Fruit fly (Drosophila melanogaster) whole organism, embryonic: Measurements from ENCODE around the gene Aasdh.
A peak's percentile ranks its signal among the peaks of the same experiment; 100 is the strongest.

Source experiments
- CG10321 ChIP-seq: fragments of 200-800 bp; sonication (Bioruptor generic); IDR thresholded peaks from 2 replicates; pipeline ENCODE4 v1.3.6; 2022; ENCODE audit warnings: missing biosample characterization, missing genetic modification characterization
- CG12104 ChIP-seq: fragments of 200-800 bp; sonication (Bioruptor generic); optimal IDR thresholded peaks from 3 replicates; lab custom pipeline; 2016; ENCODE audit warnings: missing biosample characterization, missing genetic modification characterization
- CG12155 ChIP-seq: fragments of 200-800 bp; sonication (Bioruptor generic); optimal IDR thresholded peaks from 3 replicates; lab custom pipeline; 2016; ENCODE audit warnings: missing biosample characterization, missing genetic modification characterization
- CG1233 ChIP-seq: fragments of 200-800 bp; sonication (Bioruptor generic); optimal IDR thresholded peaks from 4 replicates; lab custom pipeline; 2018; ENCODE audit warnings: missing biosample characterization, mild to moderate bottlenecking, missing genetic modification characterization
- CG15601 ChIP-seq: fragments of 200-800 bp; sonication (Bioruptor generic); optimal IDR thresholded peaks from 3 replicates; lab custom pipeline; 2019; ENCODE audit warnings: missing biosample characterization, mild to moderate bottlenecking, missing genetic modification characterization, moderate library complexity
- CG1647 ChIP-seq: fragments of 200-800 bp; sonication (Bioruptor generic); optimal IDR thresholded peaks from 3 replicates; lab custom pipeline; 2016; ENCODE audit warnings: missing biosample characterization, missing genetic modification characterization
- CG16813 ChIP-seq: fragments of 200-800 bp; sonication (Bioruptor generic); IDR thresholded peaks from 3 replicates; pipeline ENCODE4 v1.3.6; 2022; ENCODE audit warnings: missing biosample characterization, missing genetic modification characterization; ENCODE audit not compliant: partially characterized antibody
- CG17912 ChIP-seq: fragments of 200-800 bp; sonication (Bioruptor generic); optimal IDR thresholded peaks from 2 replicates; lab custom pipeline; 2018; ENCODE audit warnings: missing biosample characterization, mild to moderate bottlenecking, missing genetic modification characterization
- CG2875 ChIP-seq: fragments of 200-800 bp; sonication (Bioruptor generic); optimal IDR thresholded peaks from 2 replicates; lab custom pipeline; 2017; ENCODE audit warnings: missing biosample characterization, mild to moderate bottlenecking, missing genetic modification characterization, missing genetic modification reagents
- CG3726 ChIP-seq: fragments of 200-800 bp; sonication (Bioruptor generic); IDR thresholded peaks from 3 replicates; pipeline ENCODE4, ENCODE4 v1.3.6; 2022; ENCODE audit warnings: missing biosample characterization, missing genetic modification characterization
- CG4360 ChIP-seq: fragments of 200-800 bp; sonication (Bioruptor generic); IDR thresholded peaks from 2 replicates; pipeline ENCODE4 v1.3.6; 2022; ENCODE audit warnings: missing biosample characterization, missing genetic modification characterization
- CG4617 ChIP-seq: fragments of 200-800 bp; sonication (Bioruptor generic); optimal IDR thresholded peaks from 3 replicates; lab custom pipeline; 2016; ENCODE audit warnings: missing biosample characterization, missing genetic modification characterization, borderline replicate concordance
- CG4854 ChIP-seq: fragments of 200-800 bp; sonication (Bioruptor generic); optimal IDR thresholded peaks from 2 replicates; lab custom pipeline; 2016; ENCODE audit warnings: missing biosample characterization, missing genetic modification characterization, inconsistent platforms
- CG5180 ChIP-seq: fragments of 200-800 bp; sonication (Bioruptor generic); optimal IDR thresholded peaks from 3 replicates; lab custom pipeline; 2017; ENCODE audit warnings: missing biosample characterization, missing genetic modification characterization, mild to moderate bottlenecking, moderate library complexity, missing genetic modification reagents
- CG6791 ChIP-seq: fragments of 200-800 bp; sonication (Bioruptor generic); IDR thresholded peaks from 3 replicates; pipeline ENCODE4 v1.3.6; 2022; ENCODE audit warnings: missing biosample characterization, missing genetic modification characterization; ENCODE audit not compliant: partially characterized antibody
- CG8089 ChIP-seq: fragments of 200-800 bp; sonication (Bioruptor generic); optimal IDR thresholded peaks from 3 replicates; lab custom pipeline; 2016; ENCODE audit warnings: missing biosample characterization, missing genetic modification characterization
- CG8765 ChIP-seq: fragments of 200-800 bp; sonication (Bioruptor generic); IDR thresholded peaks from 2 replicates; pipeline ENCODE4 v1.3.6; 2022; ENCODE audit warnings: missing biosample characterization, missing genetic modification characterization
- CG9876 ChIP-seq: fragments of 200-800 bp; sonication (Bioruptor generic); optimal IDR thresholded peaks from 2 replicates; lab custom pipeline; 2016; ENCODE audit warnings: missing biosample characterization, missing genetic modification characterization
- Deaf1 ChIP-seq: fragments of 200-800 bp; optimal IDR thresholded peaks from 3 replicates; lab custom pipeline; 2019; ENCODE audit warnings: missing biosample characterization, mild to moderate bottlenecking, missing genetic modification characterization, moderate library complexity
- Dek ChIP-seq: fragments of 200-800 bp; sonication (Bioruptor generic); optimal IDR thresholded peaks from 3 replicates; lab custom pipeline; 2019; ENCODE audit warnings: missing biosample characterization, mild to moderate bottlenecking, missing genetic modification characterization, moderate library complexity
- Dp ChIP-seq: fragments of 200-800 bp; sonication (Bioruptor generic); optimal IDR thresholded peaks from 2 replicates; lab custom pipeline; 2018; ENCODE audit warnings: missing biosample characterization, mild to moderate bottlenecking, missing genetic modification characterization, moderate library complexity
- Fer3 ChIP-seq: fragments of 200-800 bp; sonication (Bioruptor generic); optimal IDR thresholded peaks from 2 replicates; lab custom pipeline; 2018; ENCODE audit warnings: missing biosample characterization, mild to moderate bottlenecking, missing genetic modification characterization, moderate library complexity
- Lpt ChIP-seq: fragments of >200 bp; optimal IDR thresholded peaks from 2 replicates; lab custom pipeline; 2018; ENCODE audit warnings: missing biosample characterization, missing genetic modification characterization
- NC2α ChIP-seq: fragments of 200-800 bp; sonication (Bioruptor generic); optimal IDR thresholded peaks from 2 replicates; lab custom pipeline; 2016; ENCODE audit warnings: missing biosample characterization, missing genetic modification characterization
- Nf-YB ChIP-seq: fragments of 200-800 bp; sonication (Bioruptor generic); optimal IDR thresholded peaks from 3 replicates; lab custom pipeline; 2019; ENCODE audit warnings: missing biosample characterization, mild to moderate bottlenecking, missing genetic modification characterization, moderate library complexity
- Nf-YC ChIP-seq: fragments of 200-800 bp; optimal IDR thresholded peaks from 3 replicates; lab custom pipeline; 2019; ENCODE audit warnings: missing biosample characterization, mild to moderate bottlenecking, missing genetic modification characterization, moderate library complexity
- Oli ChIP-seq: fragments of 200-800 bp; sonication (Bioruptor generic); optimal IDR thresholded peaks from 2 replicates; lab custom pipeline; 2018; ENCODE audit warnings: missing biosample characterization, mild to moderate bottlenecking, missing genetic modification characterization, moderate library complexity
- Opbp ChIP-seq: fragments of 200-800 bp; sonication (Bioruptor generic); IDR thresholded peaks from 3 replicates; pipeline ENCODE4 v1.3.6; 2022; ENCODE audit warnings: missing biosample characterization, missing genetic modification characterization; ENCODE audit not compliant: partially characterized antibody
- Ptx1 ChIP-seq: fragments of 200-800 bp; sonication (Bioruptor generic); IDR thresholded peaks from 2 replicates; pipeline ENCODE4 v1.3.6; 2022; ENCODE audit warnings: missing biosample characterization, missing genetic modification characterization
- Tbp ChIP-seq: fragments of >200 bp; optimal IDR thresholded peaks from 2 replicates; lab custom pipeline; 2018; ENCODE audit warnings: missing biosample characterization, missing genetic modification characterization
- Usf ChIP-seq: fragments of 200-800 bp; sonication (Bioruptor generic); optimal IDR thresholded peaks from 2 replicates; lab custom pipeline; 2017; ENCODE audit warnings: missing genotype, missing biosample characterization, missing genetic modification characterization
- amos ChIP-seq: fragments of 200-800 bp; sonication (Bioruptor generic); IDR thresholded peaks from 2 replicates; pipeline ENCODE4 v1.3.6; 2022; ENCODE audit warnings: missing biosample characterization, missing genetic modification characterization; ENCODE audit not compliant: partially characterized antibody
- br ChIP-seq: fragments of >200 bp; optimal IDR thresholded peaks from 2 replicates; lab custom pipeline; 2017
- dan ChIP-seq: fragments of 200-800 bp; sonication (Bioruptor generic); IDR thresholded peaks from 2 replicates; pipeline ENCODE4 v1.3.6; 2022; ENCODE audit warnings: missing biosample characterization, missing genetic modification characterization
- en ChIP-seq: fragments of 200-800 bp; sonication (Bioruptor generic); optimal IDR thresholded peaks from 2 replicates; lab custom pipeline; 2016; ENCODE audit warnings: missing biosample characterization, missing genetic modification characterization
- kay ChIP-seq: fragments of 200-800 bp; sonication (Bioruptor generic); optimal IDR thresholded peaks from 2 replicates; lab custom pipeline; 2016; ENCODE audit warnings: missing biosample characterization, missing genetic modification characterization
- kni ChIP-seq: fragments of 200-800 bp; sonication (Bioruptor generic); optimal IDR thresholded peaks from 3 replicates; lab custom pipeline; 2017; ENCODE audit warnings: mild to moderate bottlenecking, missing biosample characterization, missing genetic modification reagents, missing genetic modification characterization
- maf-S ChIP-seq: fragments of 200-800 bp; sonication (Bioruptor generic); optimal IDR thresholded peaks from 2 replicates; lab custom pipeline; 2016; ENCODE audit warnings: missing biosample characterization, missing genetic modification characterization
- oc ChIP-seq: fragments of 200-800 bp; sonication (Bioruptor generic); optimal IDR thresholded peaks from 2 replicates; lab custom pipeline; 2018; ENCODE audit warnings: missing biosample characterization, mild to moderate bottlenecking, missing genetic modification characterization, moderate library complexity
- pzg ChIP-seq: fragments of 200-800 bp; sonication (Bioruptor generic); optimal IDR thresholded peaks from 3 replicates; lab custom pipeline; 2018; ENCODE audit warnings: missing biosample characterization, mild to moderate bottlenecking, missing genetic modification characterization, moderate library complexity
- sc ChIP-seq, 3 experiments: fragments of >200 bp in 2 of 3; fragments of 200-800 bp in 1 of 3; sonication (Bioruptor generic) in 1 of 3; optimal IDR thresholded peaks; 2 replicates in 2 of 3; 3 replicates in 1 of 3; lab custom pipeline; 2017; ENCODE audit warnings: mild to moderate bottlenecking in 1 of 3, missing biosample characterization in 1 of 3, missing genetic modification characterization in 1 of 3, missing genetic modification reagents in 1 of 3
- sim ChIP-seq: fragments of 200-800 bp; sonication (Bioruptor generic); IDR thresholded peaks from 2 replicates; pipeline ENCODE4 v1.3.6; 2022; ENCODE audit warnings: missing biosample characterization, missing genetic modification characterization
- slbo ChIP-seq: fragments of 200-800 bp; sonication (Bioruptor generic); IDR thresholded peaks from 2 replicates; pipeline ENCODE4 v1.3.6; 2022; ENCODE audit warnings: missing biosample characterization, missing genetic modification characterization
- sr ChIP-seq: fragments of 200-800 bp; sonication (Bioruptor generic); IDR thresholded peaks from 3 replicates; pipeline ENCODE4 v1.3.6; 2022; ENCODE audit warnings: missing biosample characterization, missing genetic modification characterization
- sug ChIP-seq: fragments of 200-800 bp; optimal IDR thresholded peaks from 2 replicates; lab custom pipeline; 2019; ENCODE audit warnings: missing biosample characterization, mild to moderate bottlenecking, missing genetic modification characterization, moderate library complexity
- tin ChIP-seq: fragments of 200-800 bp; sonication (Bioruptor generic); optimal IDR thresholded peaks from 3 replicates; lab custom pipeline; 2016; ENCODE audit warnings: missing biosample characterization, missing genetic modification characterization
- tio ChIP-seq: fragments of 200-800 bp; sonication (Bioruptor generic); optimal IDR thresholded peaks from 2 replicates; lab custom pipeline; 2017; ENCODE audit warnings: missing biosample characterization, missing genetic modification characterization, inconsistent platforms
- trem ChIP-seq: fragments of 200-800 bp; optimal IDR thresholded peaks from 3 replicates; lab custom pipeline; 2019; ENCODE audit warnings: missing biosample characterization, mild to moderate bottlenecking, missing genetic modification characterization, moderate library complexity
- wek ChIP-seq: fragments of 200-800 bp; sonication (Bioruptor generic); optimal IDR thresholded peaks from 3 replicates; lab custom pipeline; 2018; ENCODE audit warnings: missing biosample characterization, mild to moderate bottlenecking, missing genetic modification characterization, moderate library complexity
- zfh1 ChIP-seq: fragments of 200-800 bp; sonication (Bioruptor generic); IDR thresholded peaks from 3 replicates; pipeline ENCODE4 v1.3.6; 2022; ENCODE audit warnings: missing biosample characterization, missing genetic modification characterization

The Aasdh gene

DNA sequence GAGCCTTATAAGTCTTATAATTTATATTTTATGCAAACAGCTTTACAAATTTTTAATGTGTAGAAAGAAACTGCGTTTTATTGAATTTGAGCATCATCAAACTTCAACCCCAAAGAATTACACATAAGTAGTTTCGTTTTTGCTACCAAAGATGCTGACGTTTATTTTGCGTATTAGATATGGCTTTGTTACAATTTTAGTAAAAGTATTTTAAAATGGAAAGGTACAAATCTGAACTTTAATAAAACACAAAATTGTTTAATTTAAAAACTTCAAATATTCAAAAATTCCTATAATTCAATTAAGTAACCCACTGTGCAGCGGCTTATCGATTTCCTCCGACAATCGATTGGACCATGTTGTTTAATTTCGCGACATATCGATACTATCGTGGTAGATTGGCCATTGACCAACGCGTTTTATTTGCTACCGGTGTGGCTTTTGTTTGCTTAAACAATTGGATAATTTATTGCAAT lies 14.8 kb upstream of the Aasdh start, which contains the start of gene prg (continued):
- TF ChIP-seq Fer3 (tag; lab: Kevin White, UChicago) (peak; percentile 66), CG1647 (GFP tag; lab: Kevin White, UChicago) (peak; percentile 31), br (no peak), tio (GFP tag; lab: Kevin White, UChicago) (peak; percentile 28), amos (peak; percentile 94), Opbp (GFP tag; lab: Robert Waterston, UW) (peak; percentile 96), Oli (tag; lab: Kevin White, UChicago) (peak; percentile 67), CG12155 (peak; percentile 45), CG6791 (GFP tag; lab: Robert Waterston, UW) (peak; percentile 97), zfh1 (GFP tag; lab: Robert Waterston, UW) (peak; percentile 16; the same call in 1 of the 3 replicates), sim (no peak), NC2α (GFP tag; lab: Kevin White, UChicago) (peak; percentile 42), CG5180 (GFP tag; lab: Kevin White, UChicago) (peak; percentile 57), pzg (GFP tag; lab: Kevin White, UChicago) (peak; percentile 59), tin (GFP tag; lab: Kevin White, UChicago) (peak; percentile 60), CG8765 (GFP tag; lab: Robert Waterston, UW) (no peak), CG10321 (GFP tag; lab: Robert Waterston, UW) (0 out of 2 replicates have a peak, but pooled peaks have one; percentile 30), Tbp (no peak), dan (no peak), Nf-YC (peak; percentile 70), CG15601 (tag; lab: Kevin White, UChicago) (peak; percentile 22), Dek (tag; lab: Kevin White, UChicago) (peak; percentile 39), CG8089 (GFP tag; lab: Kevin White, UChicago) (peak; percentile 35), en (GFP tag; lab: Kevin White, UChicago) (peak; percentile 22), Nf-YB (GFP tag; lab: Kevin White, UChicago) (peak; percentile 38), CG16813 (GFP tag; lab: Robert Waterston, UW) (peak; percentile 95), Deaf1 (peak; percentile 34), CG12104 (peak; percentile 63), Usf (GFP tag; lab: Kevin White, UChicago) (no peak), sc (optimal IDR thresholded peaks at IDR 0.05; lab: Kevin White, UChicago) (no peak), sc (GFP tag; optimal IDR thresholded peaks at IDR 0.05; lab: Kevin White, UChicago) (peak; percentile 24), slbo (GFP tag; lab: Robert Waterston, UW) (peak; percentile 66), sr (GFP tag; lab: Robert Waterston, UW) (no peak), trem (tag; lab: Kevin White, UChicago) (peak; percentile 68), CG4617 (peak; percentile 57), Dp (GFP tag; lab: Kevin White, UChicago) (peak; percentile 59), Lpt (GFP tag; lab: Kevin White, UChicago) (no peak), kni (no peak), oc (tag; lab: Kevin White, UChicago) (peak; percentile 60), CG9876 (GFP tag; lab: Kevin White, UChicago) (no peak), wek (GFP tag; lab: Kevin White, UChicago) (no peak), kay (peak; percentile 56), maf-S (GFP tag; lab: Kevin White, UChicago) (peak; percentile 51), CG3726 (GFP tag; lab: Robert Waterston, UW) (no peak), CG2875 (GFP tag; lab: Kevin White, UChicago) (no peak), CG4854 (GFP tag; lab: Kevin White, UChicago) (peak; percentile 42), CG1233 (GFP tag; lab: Kevin White, UChicago) (peak; percentile 46), CG4360 (GFP tag; lab: Robert Waterston, UW) (no peak), CG17912 (GFP tag; lab: Kevin White, UChicago) (no peak), Ptx1 (GFP tag; lab: Robert Waterston, UW) (peak; percentile 63), sug (peak; percentile 68)
